Fruit fly (Drosophila melanogaster) whole organism, prepupa: Measurements from ENCODE around the gene CG34034.

Experiments
- Ets96B ChIP-seq: fragments of 200-800 bp; optimal IDR thresholded peaks from 2 replicates; lab custom pipeline; 2019; ENCODE audit warnings: missing biosample characterization, mild to moderate bottlenecking, missing genetic modification characterization, moderate library complexity
- Lpt ChIP-seq: fragments of 200-800 bp; sonication (Bioruptor generic); optimal IDR thresholded peaks from 3 replicates; lab custom pipeline; 2016; ENCODE audit warnings: missing biosample characterization, missing genetic modification characterization

- TF ChIP-seq Ets96B (tag; lab: Kevin White, UChicago) (no peak), Lpt (no peak)
Measured at dm6 chr3R:21719420-21719933, 19.4 kb downstream of the CG34034 start, which contains the start of gene CG31176.
